Worm (Caenorhabditis elegans) whole organism, early embryonic: Measurements from ENCODE around the gene H40L08.9.

Experiments
- B0310.2 ChIP-seq: sonication (generic microtip); optimal IDR thresholded peaks from 2 replicates; lab custom pipeline; 2016; ENCODE audit warnings: mild to moderate bottlenecking, missing genetic modification characterization, missing compliant biosample characterization
- F13C5.2 ChIP-seq: sonication (generic microtip); optimal IDR thresholded peaks from 2 replicates; lab custom pipeline; 2017; ENCODE audit warnings: mild to moderate bottlenecking, missing genetic modification characterization, inconsistent platforms, missing compliant biosample characterization

DNA sequence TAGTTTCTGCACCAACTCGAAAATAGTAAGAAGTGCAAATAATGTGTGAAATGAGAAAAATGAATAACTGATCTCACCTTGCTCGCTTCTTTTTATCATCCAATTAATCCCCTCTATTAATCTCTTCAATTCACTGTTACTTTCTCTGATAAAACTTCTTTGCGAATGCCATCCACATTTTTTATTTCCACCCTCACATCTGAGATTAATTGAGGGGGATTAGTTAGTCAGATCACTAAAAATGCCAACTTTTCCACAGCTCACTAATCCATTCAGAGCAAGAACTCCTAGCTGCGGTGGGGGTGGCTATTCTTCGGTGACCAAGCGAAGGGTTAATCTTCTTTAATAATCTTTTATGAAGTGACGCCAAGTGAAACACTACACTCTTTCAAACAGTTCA lies 41.5 kb downstream of the H40L08.9 start, which contains the start of gene dsc-1:
- TF ChIP-seq B0310.2 (tag; lab: Kevin White, UChicago) (no peak), F13C5.2 (tag; lab: Kevin White, UChicago) (no peak)
